Fruit fly (Drosophila melanogaster) whole organism, embryonic: ENCODE results near the gene CG3764.

ENCODE experiments used
- CG11093 ChIP-seq: fragments of 200-800 bp; sonication (Bioruptor generic); IDR thresholded peaks from 3 replicates; pipeline ENCODE4 v1.3.6; 2022; ENCODE audit warnings: missing biosample characterization, missing genetic modification characterization
- CG12744 ChIP-seq: fragments of 200-800 bp; sonication (Bioruptor generic); optimal IDR thresholded peaks from 2 replicates; lab custom pipeline; 2016; ENCODE audit warnings: missing biosample characterization, missing genetic modification characterization
- CG12942 ChIP-seq: fragments of 200-800 bp; sonication (Bioruptor generic); optimal IDR thresholded peaks from 3 replicates; lab custom pipeline; 2016; ENCODE audit warnings: missing biosample characterization, missing genetic modification characterization
- CG13296 ChIP-seq: fragments of 200-800 bp; sonication (Bioruptor generic); optimal IDR thresholded peaks from 3 replicates; lab custom pipeline; 2018; ENCODE audit warnings: missing biosample characterization, mild to moderate bottlenecking, missing genetic modification characterization
- CG13624 ChIP-seq: fragments of 200-800 bp; sonication (Bioruptor generic); optimal IDR thresholded peaks from 2 replicates; lab custom pipeline; 2016; ENCODE audit warnings: missing biosample characterization, missing genetic modification characterization
- CG14441 ChIP-seq: fragments of 200-800 bp; sonication (Bioruptor generic); IDR thresholded peaks from 2 replicates; pipeline ENCODE4 v1.3.6; 2022; ENCODE audit warnings: missing biosample characterization, missing genetic modification characterization
- CG16863 ChIP-seq: fragments of 200-800 bp; sonication (Bioruptor generic); optimal IDR thresholded peaks from 3 replicates; lab custom pipeline; 2016; ENCODE audit warnings: missing biosample characterization, missing genetic modification characterization
- CG18011 ChIP-seq: fragments of 200-800 bp; sonication (Bioruptor generic); optimal IDR thresholded peaks from 2 replicates; lab custom pipeline; 2017; ENCODE audit warnings: missing biosample characterization, missing genetic modification characterization, mild to moderate bottlenecking, moderate library complexity, missing genotype
- CG2116 ChIP-seq: fragments of 200-800 bp; sonication (Bioruptor generic); optimal IDR thresholded peaks from 3 replicates; lab custom pipeline; 2018; ENCODE audit warnings: missing biosample characterization, mild to moderate bottlenecking, missing genetic modification characterization
- CG33557 ChIP-seq: fragments of 200-800 bp; sonication (Bioruptor generic); optimal IDR thresholded peaks from 2 replicates; lab custom pipeline; 2019; ENCODE audit warnings: missing biosample characterization, mild to moderate bottlenecking, missing genetic modification characterization, moderate library complexity
- CG3838 ChIP-seq: fragments of 200-800 bp; sonication (Bioruptor generic); optimal IDR thresholded peaks from 3 replicates; lab custom pipeline; 2016; ENCODE audit warnings: missing biosample characterization, missing genetic modification characterization
- CG4360 ChIP-seq: fragments of 200-800 bp; sonication (Bioruptor generic); IDR thresholded peaks from 2 replicates; pipeline ENCODE4 v1.3.6; 2022; ENCODE audit warnings: missing biosample characterization, missing genetic modification characterization
- CG7372 ChIP-seq: fragments of 200-800 bp; sonication (Bioruptor generic); IDR thresholded peaks from 2 replicates; pipeline ENCODE4 v1.3.6; 2022; ENCODE audit warnings: missing biosample characterization, missing genetic modification characterization
- CG7556 ChIP-seq: fragments of 200-800 bp; sonication (Bioruptor generic); optimal IDR thresholded peaks from 2 replicates; lab custom pipeline; 2017; ENCODE audit warnings: missing biosample characterization, mild to moderate bottlenecking, missing genetic modification characterization
- CG7745 ChIP-seq: fragments of 200-800 bp; sonication (Bioruptor generic); optimal IDR thresholded peaks from 2 replicates; lab custom pipeline; 2018; ENCODE audit warnings: missing biosample characterization, mild to moderate bottlenecking, missing genetic modification characterization, moderate library complexity
- CG7963 ChIP-seq: fragments of 200-800 bp; sonication (Bioruptor generic); IDR thresholded peaks from 3 replicates; pipeline ENCODE4 v1.3.6; 2022; ENCODE audit warnings: missing biosample characterization, missing genetic modification characterization; ENCODE audit not compliant: partially characterized antibody
- CG7987 ChIP-seq: fragments of 200-800 bp; sonication (Bioruptor generic); optimal IDR thresholded peaks from 2 replicates; lab custom pipeline; 2018; ENCODE audit warnings: missing biosample characterization, mild to moderate bottlenecking, missing genetic modification characterization, moderate library complexity
- CG9817 ChIP-seq: fragments of 200-800 bp; sonication (Bioruptor generic); optimal IDR thresholded peaks from 2 replicates; lab custom pipeline; 2018; ENCODE audit warnings: missing biosample characterization, mild to moderate bottlenecking, missing genetic modification characterization, moderate library complexity
- CG9876 ChIP-seq: fragments of 200-800 bp; sonication (Bioruptor generic); optimal IDR thresholded peaks from 2 replicates; lab custom pipeline; 2016; ENCODE audit warnings: missing biosample characterization, missing genetic modification characterization
- CTCF ChIP-seq: fragments of 200-800 bp; sonication (Bioruptor generic); optimal IDR thresholded peaks from 2 replicates; lab custom pipeline; 2017; ENCODE audit warnings: missing biosample characterization, mild to moderate bottlenecking, missing genetic modification characterization, moderate library complexity
- D19B ChIP-seq: fragments of 200-800 bp; sonication (Bioruptor generic); optimal IDR thresholded peaks from 2 replicates; lab custom pipeline; 2017; ENCODE audit warnings: missing biosample characterization, mild to moderate bottlenecking, missing genetic modification characterization
- Dip2 ChIP-seq: fragments of 200-800 bp; sonication (Bioruptor generic); IDR thresholded peaks from 2 replicates; pipeline ENCODE4 v1.3.6; 2022; ENCODE audit warnings: missing biosample characterization, missing genetic modification characterization
- Dll ChIP-seq: fragments of 200-800 bp; sonication (Bioruptor generic); IDR thresholded peaks from 4 replicates; pipeline ENCODE4 v1.3.6; 2022; ENCODE audit warnings: missing biosample characterization, missing genetic modification characterization; ENCODE audit not compliant: partially characterized antibody
- Dref ChIP-seq: fragments of 200-800 bp; sonication (Bioruptor generic); IDR thresholded peaks from 2 replicates; pipeline ENCODE4 v1.3.6; 2022; ENCODE audit warnings: missing biosample characterization, missing genetic modification characterization
- HLH4C ChIP-seq: fragments of 200-800 bp; sonication (Bioruptor generic); IDR thresholded peaks from 3 replicates; pipeline ENCODE4 v1.3.6; 2022; ENCODE audit warnings: missing biosample characterization, missing genetic modification characterization; ENCODE audit not compliant: partially characterized antibody
- Hey ChIP-seq: fragments of 200-800 bp; sonication (Bioruptor generic); optimal IDR thresholded peaks from 3 replicates; lab custom pipeline; 2018; ENCODE audit warnings: missing biosample characterization, mild to moderate bottlenecking, missing genetic modification characterization
- Hsf ChIP-seq: fragments of 200-800 bp; sonication (Bioruptor generic); optimal IDR thresholded peaks from 3 replicates; lab custom pipeline; 2016; ENCODE audit warnings: missing biosample characterization, missing genetic modification characterization
- MTF-1 ChIP-seq: fragments of 200-800 bp; sonication (Bioruptor generic); optimal IDR thresholded peaks from 2 replicates; lab custom pipeline; 2018; ENCODE audit warnings: missing biosample characterization, mild to moderate bottlenecking, missing genetic modification characterization, borderline replicate concordance
- Med ChIP-seq: fragments of 200-800 bp; sonication (Bioruptor generic); peaks from one replicate; lab custom pipeline; 2016; ENCODE audit warnings: missing biosample characterization, missing genetic modification characterization, mild to moderate bottlenecking, inconsistent platforms, moderate library complexity
- NC2β ChIP-seq: fragments of 200-800 bp; sonication (Bioruptor generic); optimal IDR thresholded peaks from 2 replicates; lab custom pipeline; 2016; ENCODE audit warnings: missing biosample characterization, missing genetic modification characterization
- Ravus ChIP-seq: fragments of 200-800 bp; sonication (Bioruptor generic); IDR thresholded peaks from 2 replicates; pipeline ENCODE4 v1.3.6; 2022; ENCODE audit warnings: missing biosample characterization, missing genetic modification characterization
- Scr ChIP-seq: fragments of 200-800 bp; sonication (Bioruptor generic); IDR thresholded peaks from 2 replicates; pipeline ENCODE4 v1.3.6; 2022; ENCODE audit warnings: missing biosample characterization, missing genetic modification characterization; ENCODE audit not compliant: partially characterized antibody
- bowl ChIP-seq: fragments of 200-800 bp; sonication (Bioruptor generic); IDR thresholded peaks from 2 replicates; pipeline ENCODE4 v1.3.6; 2022; ENCODE audit warnings: missing biosample characterization, missing genetic modification characterization
- caup ChIP-seq: fragments of 200-800 bp; sonication (Bioruptor generic); optimal IDR thresholded peaks from 3 replicates; lab custom pipeline; 2017; ENCODE audit warnings: missing biosample characterization, mild to moderate bottlenecking, missing genetic modification characterization, moderate library complexity; ENCODE audit not compliant: severe bottlenecking
- chinmo ChIP-seq: fragments of 200-800 bp; sonication (Bioruptor generic); IDR thresholded peaks from 4 replicates; pipeline ENCODE4 v1.3.6; 2022; ENCODE audit warnings: missing biosample characterization, missing genetic modification characterization; ENCODE audit not compliant: partially characterized antibody
- crp ChIP-seq, 2 experiments: fragments of 200-800 bp; sonication (Bioruptor generic); optimal IDR thresholded peaks; 2 replicates in 1 of 2; 3 replicates in 1 of 2; lab custom pipeline; 2017; ENCODE audit warnings: missing biosample characterization in 2 of 2, missing genetic modification characterization in 2 of 2, mild to moderate bottlenecking in 1 of 2, moderate library complexity in 1 of 2
- dmrt11E ChIP-seq: fragments of 200-800 bp; sonication (Bioruptor generic); optimal IDR thresholded peaks from 3 replicates; lab custom pipeline; 2018; ENCODE audit warnings: missing biosample characterization, mild to moderate bottlenecking, missing genetic modification characterization, moderate library complexity
- dysf ChIP-seq: fragments of 200-800 bp; sonication (Bioruptor generic); IDR thresholded peaks from 3 replicates; pipeline ENCODE4 v1.3.6; 2022; ENCODE audit warnings: missing biosample characterization, missing genetic modification characterization
- fd96Cb ChIP-seq: fragments of 200-800 bp; sonication (Bioruptor generic); optimal IDR thresholded peaks from 2 replicates; lab custom pipeline; 2018; ENCODE audit warnings: missing biosample characterization, mild to moderate bottlenecking, missing genetic modification characterization, moderate library complexity
- gcm ChIP-seq: fragments of 200-800 bp; sonication (Bioruptor generic); optimal IDR thresholded peaks from 2 replicates; lab custom pipeline; 2019; ENCODE audit warnings: missing biosample characterization, mild to moderate bottlenecking, missing genetic modification characterization, moderate library complexity
- nerfin-2 ChIP-seq: fragments of 200-800 bp; sonication (Bioruptor generic); IDR thresholded peaks from 2 replicates; pipeline ENCODE4 v1.3.6; 2022; ENCODE audit warnings: missing biosample characterization, missing genetic modification characterization; ENCODE audit not compliant: partially characterized antibody
- nmo ChIP-seq: fragments of 200-800 bp; sonication (Bioruptor generic); optimal IDR thresholded peaks from 2 replicates; lab custom pipeline; 2018; ENCODE audit warnings: missing biosample characterization, mild to moderate bottlenecking, missing genetic modification characterization, moderate library complexity
- pfk ChIP-seq: fragments of 200-800 bp; sonication (Bioruptor generic); optimal IDR thresholded peaks from 2 replicates; lab custom pipeline; 2018; ENCODE audit warnings: missing biosample characterization, mild to moderate bottlenecking, missing genetic modification characterization, moderate library complexity
- pzg ChIP-seq: fragments of 200-800 bp; sonication (Bioruptor generic); optimal IDR thresholded peaks from 3 replicates; lab custom pipeline; 2018; ENCODE audit warnings: missing biosample characterization, mild to moderate bottlenecking, missing genetic modification characterization, moderate library complexity
- sisA ChIP-seq: fragments of 200-800 bp; sonication (Bioruptor generic); IDR thresholded peaks from 2 replicates; pipeline ENCODE4 v1.3.6; 2022; ENCODE audit warnings: missing biosample characterization, missing genetic modification characterization
- sqz ChIP-seq: fragments of 200-800 bp; sonication (Bioruptor generic); optimal IDR thresholded peaks from 3 replicates; lab custom pipeline; 2018; ENCODE audit warnings: missing biosample characterization, mild to moderate bottlenecking, missing genetic modification characterization
- stwl ChIP-seq: fragments of 200-800 bp; sonication (Bioruptor generic); optimal IDR thresholded peaks from 3 replicates; lab custom pipeline; 2018; ENCODE audit warnings: missing biosample characterization, mild to moderate bottlenecking, missing genetic modification characterization, moderate library complexity
- tgo ChIP-seq: fragments of 200-800 bp; sonication (Bioruptor generic); IDR thresholded peaks from 3 replicates; pipeline ENCODE4 v1.3.6; 2022; ENCODE audit warnings: missing biosample characterization, missing genetic modification characterization
- unpg ChIP-seq: fragments of 200-800 bp; sonication (Bioruptor generic); optimal IDR thresholded peaks from 3 replicates; lab custom pipeline; 2018; ENCODE audit warnings: missing biosample characterization, mild to moderate bottlenecking, missing genetic modification characterization, moderate library complexity
- yki ChIP-seq: fragments of >200 bp; optimal IDR thresholded peaks from 3 replicates; lab custom pipeline; 2018
- zfh2 ChIP-seq: fragments of 200-800 bp; sonication (Bioruptor generic); optimal IDR thresholded peaks from 2 replicates; lab custom pipeline; 2016; ENCODE audit warnings: missing biosample characterization, missing genetic modification characterization

CG3764 gene

dm6 chr3L:17035492-17035891 is 23.1 kb upstream of the CG3764 start, which contains the start of gene beg (continued):
- TF ChIP-seq sisA (GFP tag; lab: Robert Waterston, UW) (no peak), CG13296 (GFP tag; lab: Kevin White, UChicago) (no peak), CG7372 (GFP tag; lab: Robert Waterston, UW) (no peak), CG9876 (GFP tag; lab: Kevin White, UChicago) (no peak), CG12942 (no peak), tgo (GFP tag; lab: Robert Waterston, UW) (no peak), CG4360 (GFP tag; lab: Robert Waterston, UW) (no peak), dmrt11E (tag; lab: Kevin White, UChicago) (no peak), CG7987 (GFP tag; lab: Kevin White, UChicago) (no peak), sqz (GFP tag; lab: Kevin White, UChicago) (no peak), chinmo (GFP tag; lab: Robert Waterston, UW) (0 out of 4 replicates have a peak, but pooled peaks have one; percentile 54), Dip2 (GFP tag; lab: Robert Waterston, UW) (no peak), gcm (GFP tag; lab: Kevin White, UChicago) (peak; percentile 63), pzg (GFP tag; lab: Kevin White, UChicago) (peak; percentile 42), D19B (GFP tag; lab: Kevin White, UChicago) (no peak), Med (no peak), CG7745 (no peak), HLH4C (GFP tag; lab: Robert Waterston, UW) (peak; percentile 81), CG9817 (no peak), Scr (GFP tag; lab: Robert Waterston, UW) (peak; percentile 68), CG12744 (GFP tag; lab: Kevin White, UChicago) (no peak), NC2β (GFP tag; lab: Kevin White, UChicago) (no peak), CG14441 (GFP tag; lab: Robert Waterston, UW) (no peak), CG2116 (peak; percentile 69), CG11093 (no peak), nerfin-2 (peak; percentile 79), Dll (GFP tag; lab: Robert Waterston, UW) (peak; percentile 79), caup (GFP tag; lab: Kevin White, UChicago) (no peak), dysf (no peak), pfk (GFP tag; lab: Kevin White, UChicago) (no peak), crp (GFP tag; optimal IDR thresholded peaks at IDR 0.05; lab: Kevin White, UChicago) (peak; percentile 30 to 90), bowl (no peak), CG18011 (no peak), Ravus (GFP tag; lab: Robert Waterston, UW) (no peak), MTF-1 (GFP tag; lab: Kevin White, UChicago) (no peak), stwl (tag; lab: Kevin White, UChicago) (peak; percentile 20), Hey (tag; lab: Kevin White, UChicago) (no peak), CG33557 (GFP tag; lab: Kevin White, UChicago) (no peak), unpg (GFP tag; lab: Kevin White, UChicago) (no peak), yki (no peak), fd96Cb (no peak), Hsf (no peak), zfh2 (GFP tag; lab: Kevin White, UChicago) (no peak), Dref (GFP tag; lab: Robert Waterston, UW) (peak; percentile 74), CG3838 (GFP tag; lab: Kevin White, UChicago) (no peak), CG16863 (no peak), nmo (GFP tag; lab: Kevin White, UChicago) (no peak), CG13624 (no peak), CTCF (GFP tag; lab: Kevin White, UChicago) (no peak), CG7556 (GFP tag; lab: Kevin White, UChicago) (no peak), CG7963 (GFP tag; lab: Robert Waterston, UW) (peak; percentile 59)
